Fruit fly (Drosophila melanogaster): ENCODE data around the gene CG15219.

CG15219 gene

DNA sequence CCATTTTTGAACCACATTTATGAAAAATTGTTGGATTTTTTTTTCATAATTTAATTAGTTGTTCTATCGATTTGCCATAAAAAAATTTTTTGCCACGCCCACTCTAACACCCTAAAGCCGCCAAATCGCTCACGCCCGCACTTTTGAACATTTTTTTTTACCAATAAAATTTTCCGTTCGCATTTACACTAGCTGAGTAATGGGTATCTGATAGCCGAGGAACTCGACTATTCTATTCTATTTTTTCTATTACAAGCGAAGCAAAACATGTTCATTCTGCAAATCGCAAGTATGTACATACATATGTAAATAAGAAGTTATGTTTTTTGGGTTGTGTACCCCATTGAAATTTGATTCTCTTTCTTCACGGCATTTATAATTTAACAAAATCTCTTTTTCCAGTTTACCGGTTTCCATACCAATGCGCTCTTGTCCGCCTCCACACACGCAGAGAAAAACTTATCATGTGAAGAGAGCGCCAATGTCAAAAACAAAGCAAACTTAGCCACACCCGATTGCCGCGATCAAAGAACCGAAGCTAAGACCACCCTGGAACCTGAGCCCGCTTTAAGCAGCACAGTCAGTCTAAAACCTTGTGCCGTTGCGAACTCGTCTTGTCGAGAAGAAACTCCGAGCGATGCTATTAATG lies 40.1 kb upstream of the CG15219 start (continued):
- no peak for TF ChIP-seq CG7372 (GFP tag; IDR thresholded peaks at IDR 0.05)
- TF ChIP-seq CG42726 (GFP tag; IDR thresholded peaks at IDR 0.05; ENCODE audit: partially characterized antibody) = no peak
- no peak for TF ChIP-seq CG14441 (GFP tag; IDR thresholded peaks at IDR 0.05)

- TF ChIP-seq CG3281 (GFP tag; optimal IDR thresholded peaks at IDR 0.05) (peak; percentile 30), CG15011 (GFP tag; optimal IDR thresholded peaks at IDR 0.05) (peak; percentile 18), fd64A (GFP tag; optimal IDR thresholded peaks at IDR 0.05) (peak; percentile 89), CG34376 (GFP tag; optimal IDR thresholded peaks at IDR 0.05) (peak; percentile 41), CG34224 (GFP tag; IDR thresholded peaks at IDR 0.05; ENCODE audit: partially characterized antibody) (0 out of 3 replicates have a peak, but pooled peaks have one; percentile 13), Hr3 (GFP tag; optimal IDR thresholded peaks at IDR 0.05) (no peak), kni (GFP tag; optimal IDR thresholded peaks at IDR 0.05) (peak; percentile 97), pan (optimal IDR thresholded peaks at IDR 0.05) (no peak), pan (GFP tag; optimal IDR thresholded peaks at IDR 0.05 in 1 of 2, IDR thresholded peaks at IDR 0.05 in 1 of 2) (peak in 1 of 2 experiments; percentile 28), klu (GFP tag; IDR thresholded peaks at IDR 0.05) (no peak), salm (tag; optimal IDR thresholded peaks at IDR 0.05) (no peak), Blimp-1 (GFP tag; optimal IDR thresholded peaks at IDR 0.05) (peak; percentile 59), CG1233 (GFP tag; optimal IDR thresholded peaks at IDR 0.05) (peak; percentile 84), chinmo (GFP tag; IDR thresholded peaks at IDR 0.05; ENCODE audit: partially characterized antibody) (0 out of 4 replicates have a peak, but pooled peaks have one; percentile 32), CG13894 (tag; optimal IDR thresholded peaks at IDR 0.05) (peak; percentile 59), exex (tag; optimal IDR thresholded peaks at IDR 0.05) (peak; percentile 48), CG10209 (GFP tag; optimal IDR thresholded peaks at IDR 0.05) (no peak), gce (GFP tag; IDR thresholded peaks at IDR 0.05) (peak; percentile 63; the same call in 1 of the 3 replicates), Asciz (GFP tag; optimal IDR thresholded peaks at IDR 0.05) (peak; percentile 76), esg (GFP tag; conservative IDR thresholded peaks at IDR 0.05) (no peak), CG14710 (tag; optimal IDR thresholded peaks at IDR 0.05) (peak; percentile 61), Taf1 (GFP tag; IDR thresholded peaks at IDR 0.05) (no peak), CG2712 (tag; optimal IDR thresholded peaks at IDR 0.05) (peak; percentile 17), D (optimal IDR thresholded peaks at IDR 0.05) (no peak), D (GFP tag; optimal IDR thresholded peaks at IDR 0.05) (peak; percentile 11), lab (GFP tag; optimal IDR thresholded peaks at IDR 0.05) (peak; percentile 80), CG6813 (GFP tag; optimal IDR thresholded peaks at IDR 0.05) (peak; percentile 86), CG5180 (GFP tag; optimal IDR thresholded peaks at IDR 0.05) (peak; percentile 51), onecut (GFP tag; IDR thresholded peaks at IDR 0.05) (peak; percentile 43; the same call in 1 of the 2 replicates), nau (GFP tag; optimal IDR thresholded peaks at IDR 0.05) (peak; percentile 54), bigmax (GFP tag; optimal IDR thresholded peaks at IDR 0.05) (peak; percentile 15), CG13296 (GFP tag; optimal IDR thresholded peaks at IDR 0.05) (peak; percentile 85), pfk (GFP tag; optimal IDR thresholded peaks at IDR 0.05) (peak; percentile 79), tna (GFP tag; IDR thresholded peaks at IDR 0.05; ENCODE audit: partially characterized antibody) (no peak), CG10431 (GFP tag; optimal IDR thresholded peaks at IDR 0.05) (no peak), B-H2 (GFP tag; optimal IDR thresholded peaks at IDR 0.05) (no peak), ash1 (GFP tag; optimal IDR thresholded peaks at IDR 0.05) (peak; percentile 25), CG31365 (tag; optimal IDR thresholded peaks at IDR 0.05) (peak; percentile 64), CG6254 (GFP tag; optimal IDR thresholded peaks at IDR 0.05) (peak; percentile 58), sens (GFP tag) (peak; percentile 45), CG18619 (GFP tag; optimal IDR thresholded peaks at IDR 0.05) (no peak), stc (GFP tag; IDR thresholded peaks at IDR 0.05) (peak; percentile 33; the same call in 1 of the 2 replicates), zfh2 (GFP tag; optimal IDR thresholded peaks at IDR 0.05) (no peak), B-H1 (GFP tag; IDR thresholded peaks at IDR 0.05) (peak; percentile 16; the same call in 1 of the 3 replicates)
These were observed 38.8 kb upstream of the CG15219 start for dm6 chr2L:22144127-22144526.
